Worm (Caenorhabditis elegans): Measurements from ENCODE around the gene R10D12.7.

ce11 chrV:13907557-13908104 lies 42.2 kb upstream of the R10D12.7 start:
- no peak for TF ChIP-seq snpc-4 (tag; optimal IDR thresholded peaks at IDR 0.05)
- no peak for TF ChIP-seq unc-39 (tag; optimal IDR thresholded peaks at IDR 0.05)
- TF ChIP-seq lin-39 (tag; optimal IDR thresholded peaks at IDR 0.05): no peak

All from whole organism, L3 larva.